Worm (Caenorhabditis elegans): ENCODE measurements around the gene eat-3.

DNA sequence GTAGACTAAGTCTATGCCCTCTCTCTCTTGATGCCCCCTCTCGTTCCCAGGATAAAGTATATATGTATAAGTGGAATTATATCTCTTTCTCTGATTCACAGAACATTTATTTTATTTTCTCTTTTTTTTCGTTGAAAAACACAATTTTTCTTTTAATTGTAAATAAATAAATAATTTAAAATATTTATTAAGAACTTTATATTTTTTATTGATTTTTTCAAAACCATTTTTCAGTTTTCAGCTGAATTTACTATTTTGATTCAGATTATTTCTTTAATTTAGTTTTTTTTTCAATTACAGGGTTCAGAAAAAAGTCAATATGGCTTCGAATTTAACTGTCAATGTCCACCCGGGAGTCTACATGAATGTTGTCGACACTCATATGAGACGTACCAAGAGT is 6.7 kb downstream of the eat-3 start, which contains the start of gene eif-3.F:
- no peak for TF ChIP-seq lsy-2 (tag; optimal IDR thresholded peaks at IDR 0.05)
- no peak for TF ChIP-seq lin-13 (tag; optimal IDR thresholded peaks at IDR 0.05)
- no peak for TF ChIP-seq sptf-1 (tag; optimal IDR thresholded peaks at IDR 0.05)
- no peak for TF ChIP-seq ztf-11 (tag; optimal IDR thresholded peaks at IDR 0.05)
- TF ChIP-seq nhr-237 (tag; optimal IDR thresholded peaks at IDR 0.05): no peak
- TF ChIP-seq snpc-4 (tag; optimal IDR thresholded peaks at IDR 0.05): no peak
- TF ChIP-seq unc-62 (GFP tag; optimal IDR thresholded peaks at IDR 0.05): no peak
- TF ChIP-seq mep-1 (tag; optimal IDR thresholded peaks at IDR 0.05): no peak
- no peak for TF ChIP-seq ceh-83 (GFP tag; optimal IDR thresholded peaks at IDR 0.05)
- TF ChIP-seq pha-4 (tag; optimal IDR thresholded peaks at IDR 0.05): no peak

Measured in whole organism, mixed stage, embryonic.